Fruit fly (Drosophila melanogaster): ENCODE measurements around the gene CG18745.
A peak's percentile ranks its signal among the peaks of the same experiment; 100 is the strongest.

The CG18745 gene

DNA sequence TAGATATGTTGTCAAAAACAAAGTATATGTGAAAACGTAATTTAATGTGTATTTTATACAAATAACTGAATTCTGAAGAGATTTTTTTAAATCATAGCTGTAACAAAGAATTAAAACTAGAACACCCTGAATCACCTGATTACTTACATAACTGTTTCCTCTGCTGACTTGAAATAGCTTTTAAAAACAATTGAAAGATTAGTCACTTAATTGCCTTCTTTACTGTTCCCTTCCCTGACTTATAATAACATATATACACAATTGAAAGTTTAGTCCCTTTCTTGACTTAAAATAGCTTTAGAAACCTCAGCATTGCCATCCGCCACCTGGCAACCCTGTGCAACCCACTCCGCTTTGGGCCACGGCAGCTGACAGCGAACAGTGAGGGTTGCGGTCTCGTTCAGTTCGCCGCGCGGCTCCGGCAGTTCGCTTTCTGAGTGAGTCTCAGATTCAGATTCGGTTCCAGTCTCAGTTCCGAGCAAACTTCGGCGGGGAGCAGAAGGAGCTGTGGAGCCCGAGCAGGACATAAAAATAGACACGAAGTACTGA lies 28.1 kb upstream of the CG18745 start, which contains the start of gene CG34384 (continued):
- TF ChIP-seq D19A (tag; optimal IDR thresholded peaks at IDR 0.05) (peak; percentile 59), CG18619 (GFP tag; optimal IDR thresholded peaks at IDR 0.05) (peak; percentile 70), CG7963 (GFP tag; IDR thresholded peaks at IDR 0.05; ENCODE audit: partially characterized antibody) (no peak), CG16779 (GFP tag; IDR thresholded peaks at IDR 0.05) (no peak), CG7786 (GFP tag; optimal IDR thresholded peaks at IDR 0.05) (peak; percentile 35), CG30403 (GFP tag; optimal IDR thresholded peaks at IDR 0.05) (peak; percentile 75), CG12744 (GFP tag; optimal IDR thresholded peaks at IDR 0.05) (no peak), CG42726 (GFP tag; IDR thresholded peaks at IDR 0.05; ENCODE audit: partially characterized antibody) (no peak), CG6272 (GFP tag; IDR thresholded peaks at IDR 0.05) (0 out of 2 replicates have a peak, but pooled peaks have one; percentile 20), CG15011 (GFP tag; optimal IDR thresholded peaks at IDR 0.05) (peak; percentile 64), jumu (GFP tag; optimal IDR thresholded peaks at IDR 0.05) (peak; percentile 45), trh (GFP tag; optimal IDR thresholded peaks at IDR 0.05) (no peak), CG15073 (GFP tag; optimal IDR thresholded peaks at IDR 0.05) (no peak), CG6654 (GFP tag; optimal IDR thresholded peaks at IDR 0.05) (peak; percentile 30), p53 (GFP tag; optimal IDR thresholded peaks at IDR 0.05) (no peak), z (GFP tag; IDR thresholded peaks at IDR 0.05) (peak; percentile 69; the same call in 1 of the 3 replicates), Drgx (GFP tag; IDR thresholded peaks at IDR 0.05) (no peak), pzg (GFP tag; optimal IDR thresholded peaks at IDR 0.05) (no peak), CG14965 (GFP tag; optimal IDR thresholded peaks at IDR 0.05; ENCODE audit: borderline replicate concordance) (no peak), Blimp-1 (GFP tag; optimal IDR thresholded peaks at IDR 0.05) (peak; percentile 43), CG6813 (GFP tag; optimal IDR thresholded peaks at IDR 0.05) (peak; percentile 50), CG34224 (GFP tag; IDR thresholded peaks at IDR 0.05; ENCODE audit: partially characterized antibody) (no peak), cato (GFP tag; optimal IDR thresholded peaks at IDR 0.05; ENCODE audit: borderline replicate concordance) (no peak), CG6175 (GFP tag; IDR thresholded peaks at IDR 0.05) (no peak), bab2 (GFP tag; optimal IDR thresholded peaks at IDR 0.05) (peak; percentile 38), Dp (GFP tag; optimal IDR thresholded peaks at IDR 0.05) (no peak), CG16815 (GFP tag; optimal IDR thresholded peaks at IDR 0.05) (peak; percentile 35), CHES-1-like (GFP tag; optimal IDR thresholded peaks at IDR 0.05) (no peak), tin (GFP tag; optimal IDR thresholded peaks at IDR 0.05) (peak; percentile 67), CG10654 (GFP tag; optimal IDR thresholded peaks at IDR 0.05) (peak; percentile 21), E2f1 (GFP tag; IDR thresholded peaks at IDR 0.05) (no peak), Atf-2 (GFP tag; optimal IDR thresholded peaks at IDR 0.05) (peak; percentile 14), YL-1 (GFP tag; optimal IDR thresholded peaks at IDR 0.05) (no peak), CG18476 (GFP tag; optimal IDR thresholded peaks at IDR 0.05) (peak; percentile 42), CG10431 (GFP tag; optimal IDR thresholded peaks at IDR 0.05) (no peak), Rfx (GFP tag; IDR thresholded peaks at IDR 0.05) (peak; percentile 29; the same call in 1 of the 2 replicates), grau (tag; optimal IDR thresholded peaks at IDR 0.05) (peak; percentile 60), Ravus (GFP tag; IDR thresholded peaks at IDR 0.05) (no peak), CG33213 (GFP tag; optimal IDR thresholded peaks at IDR 0.05) (no peak), aop (GFP tag; IDR thresholded peaks at IDR 0.05) (no peak), usp (GFP tag; optimal IDR thresholded peaks at IDR 0.05) (no peak), knrl (GFP tag; IDR thresholded peaks at IDR 0.05; ENCODE audit: partially characterized antibody) (no peak), CG7357 (GFP tag; IDR thresholded peaks at IDR 0.05) (no peak), dmrt99B (tag; optimal IDR thresholded peaks at IDR 0.05) (peak; percentile 70), toy (GFP tag; IDR thresholded peaks at IDR 0.05) (no peak), tap (tag; optimal IDR thresholded peaks at IDR 0.05) (peak; percentile 54), shn (GFP tag; optimal IDR thresholded peaks at IDR 0.05) (no peak), Nf-YA (GFP tag; IDR thresholded peaks at IDR 0.05) (no peak), tup (GFP tag; optimal IDR thresholded peaks at IDR 0.05) (no peak), CG3838 (GFP tag; optimal IDR thresholded peaks at IDR 0.05) (no peak), CG5953 (GFP tag; IDR thresholded peaks at IDR 0.05) (no peak)
